Worm (Caenorhabditis elegans) whole organism, L4 larva: ENCODE measurements around the gene F23F1.6.

Experiments
- D1046.2 ChIP-seq: fragments of 200-800 bp; sonication (Bioruptor generic); IDR thresholded peaks from 2 replicates; pipeline ENCODE4 v1.3.6; 2022; ENCODE audit warnings: missing genetic modification characterization, missing compliant biosample characterization
- R02D3.7 ChIP-seq: fragments of 150-350 bp; sonication (generic microtip); optimal IDR thresholded peaks from 3 replicates; lab custom pipeline; 2014; ENCODE audit warnings: missing biosample characterization, missing genetic modification characterization
- T26A8.4 ChIP-seq: fragments of 200-800 bp; sonication (Bioruptor generic); IDR thresholded peaks from 2 replicates; pipeline ENCODE4 v1.3.6; 2022; ENCODE audit warnings: missing genetic modification characterization, missing compliant biosample characterization
- ZK546.5 ChIP-seq, 2 experiments: sonication (generic microtip); optimal IDR thresholded peaks; 2 replicates each; lab custom pipeline; 2017; ENCODE audit warnings: missing biosample characterization in 2 of 2, missing genetic modification characterization in 2 of 2
- aha-1 ChIP-seq: fragments of 150-350 bp; peaks from one replicate; lab custom pipeline; 2014; ENCODE audit warnings: missing biosample characterization, missing genetic modification characterization
- ama-1 ChIP-seq: fragments of 150-350 bp; optimal IDR thresholded peaks from 2 replicates; lab custom pipeline; 2014; ENCODE audit warnings: inconsistent platforms, mixed read lengths
- arid-1 ChIP-seq: fragments of 200-800 bp; sonication (Bioruptor generic); conservative IDR thresholded peaks from 2 replicates; pipeline ENCODE4 v1.3.6; 2022; ENCODE audit warnings: missing genetic modification reagents, missing genetic modification characterization, missing compliant biosample characterization
- ceh-20 ChIP-seq: fragments of 200-800 bp; sonication (Bioruptor generic); IDR thresholded peaks from 2 replicates; pipeline ENCODE4 v1.3.6; 2022; ENCODE audit warnings: missing genetic modification reagents, missing genetic modification characterization, missing compliant biosample characterization
- ceh-32 ChIP-seq: sonication (generic microtip); optimal IDR thresholded peaks from 2 replicates; lab custom pipeline; 2016; ENCODE audit warnings: mild to moderate bottlenecking, missing genetic modification characterization, missing compliant biosample characterization; ENCODE audit not compliant: poor library complexity
- ceh-82 ChIP-seq: sonication (generic microtip); optimal IDR thresholded peaks from 2 replicates; lab custom pipeline; 2017; ENCODE audit warnings: missing biosample characterization, missing genetic modification characterization
- ces-1 ChIP-seq: fragments of 150-350 bp; sonication (generic microtip); optimal IDR thresholded peaks from 4 replicates; lab custom pipeline; 2014; ENCODE audit warnings: missing biosample characterization, missing genetic modification reagents, missing genetic modification characterization
- cey-2 ChIP-seq: sonication (generic microtip); optimal IDR thresholded peaks from 3 replicates; lab custom pipeline; 2017; ENCODE audit warnings: missing genetic modification characterization, mild to moderate bottlenecking, missing compliant biosample characterization, antibody characterized with exemption, borderline replicate concordance; ENCODE audit not compliant: insufficient read depth
- ctbp-1 ChIP-seq: fragments of 200-800 bp; sonication (Bioruptor generic); IDR thresholded peaks from 2 replicates; pipeline ENCODE4 v1.3.6; 2022; ENCODE audit warnings: missing genetic modification reagents, missing genetic modification characterization, missing compliant biosample characterization
- daf-16 ChIP-seq, 3 experiments: sonication (generic microtip); optimal IDR thresholded peaks; 2 replicates each; lab custom pipeline; 2016 to 2017; ENCODE audit warnings: missing genetic modification characterization in 3 of 3, missing genetic modification reagents in 3 of 3, mild to moderate bottlenecking in 2 of 3, missing compliant biosample characterization in 2 of 3, missing biosample characterization in 1 of 3, moderate library complexity in 1 of 3
- dmd-6 ChIP-seq: fragments of 200-800 bp; sonication (Bioruptor generic); IDR thresholded peaks from 2 replicates; pipeline ENCODE4 v1.3.6; 2022; ENCODE audit warnings: missing genetic modification reagents, missing genetic modification characterization, missing compliant biosample characterization
- dmd-9 ChIP-seq: fragments of 200-800 bp; sonication (Bioruptor generic); IDR thresholded peaks from 2 replicates; pipeline ENCODE4 v1.3.6; 2022; ENCODE audit warnings: missing genetic modification reagents, missing genetic modification characterization, missing compliant biosample characterization
- egl-43 ChIP-seq: fragments of 200-800 bp; sonication (Bioruptor generic); IDR thresholded peaks from 2 replicates; pipeline ENCODE4 v1.3.6; 2022; ENCODE audit warnings: missing genetic modification reagents, missing genetic modification characterization, missing compliant biosample characterization
- fkh-10 ChIP-seq: fragments of 150-350 bp; optimal IDR thresholded peaks from 2 replicates; lab custom pipeline; 2014; ENCODE audit warnings: missing biosample characterization, missing genetic modification reagents, missing genetic modification characterization
- fos-1 ChIP-seq: fragments of 150-350 bp; optimal IDR thresholded peaks from 2 replicates; lab custom pipeline; 2014; ENCODE audit warnings: missing biosample characterization, missing genetic modification characterization
- lin-15B ChIP-seq: fragments of 150-350 bp; sonication (generic microtip); optimal IDR thresholded peaks from 3 replicates; lab custom pipeline; 2014; ENCODE audit warnings: missing biosample characterization, missing genetic modification characterization
- lin-29 ChIP-seq: fragments of 200-800 bp; sonication (Bioruptor generic); IDR thresholded peaks from 2 replicates; pipeline ENCODE4 v1.3.6; 2022; ENCODE audit warnings: missing genetic modification reagents, missing genetic modification characterization, missing compliant biosample characterization
- lin-39 ChIP-seq: fragments of 150-350 bp; optimal IDR thresholded peaks from 2 replicates; lab custom pipeline; 2014; ENCODE audit warnings: missing biosample characterization, missing genetic modification reagents, missing genetic modification characterization
- madf-5 ChIP-seq, 2 experiments: fragments of 200-800 bp; sonication (Bioruptor generic); IDR thresholded peaks; 2 replicates each; pipeline ENCODE4 v1.3.6; 2022; ENCODE audit warnings: missing compliant biosample characterization in 2 of 2, missing genetic modification characterization in 2 of 2
- mdt-29 ChIP-seq: fragments of 200-800 bp; sonication (Bioruptor generic); IDR thresholded peaks from 2 replicates; pipeline ENCODE4 v1.3.6; 2022; ENCODE audit warnings: missing genetic modification reagents, missing genetic modification characterization, missing compliant biosample characterization
- nhr-102 ChIP-seq: sonication (generic microtip); optimal IDR thresholded peaks from 2 replicates; lab custom pipeline; 2016; ENCODE audit warnings: mild to moderate bottlenecking, missing genetic modification characterization, moderate library complexity, missing compliant biosample characterization
- nhr-28 ChIP-seq: fragments of 150-350 bp; optimal IDR thresholded peaks from 2 replicates; lab custom pipeline; 2014; ENCODE audit warnings: missing biosample characterization, missing genetic modification characterization
- nhr-48 ChIP-seq: sonication (generic microtip); optimal IDR thresholded peaks from 2 replicates; lab custom pipeline; 2016; ENCODE audit warnings: mild to moderate bottlenecking, missing genetic modification characterization, missing compliant biosample characterization
- pha-4 ChIP-seq, 2 experiments: fragments of 150-350 bp in 1 of 2; fragments of 200-800 bp in 1 of 2; sonication (Bioruptor generic) in 1 of 2; IDR thresholded peaks in 1 of 2; optimal IDR thresholded peaks in 1 of 2; 2 replicates each; pipeline versions ENCODE4 v1.3.6 to Lab custom; 2014 to 2022; ENCODE audit warnings: missing genetic modification characterization in 2 of 2, missing genetic modification reagents in 2 of 2, missing biosample characterization in 1 of 2, missing compliant biosample characterization in 1 of 2
- pqm-1 ChIP-seq: sonication (generic microtip); optimal IDR thresholded peaks from 2 replicates; lab custom pipeline; 2017; ENCODE audit warnings: missing biosample characterization, missing genetic modification characterization
- sdz-12 ChIP-seq: fragments of 200-800 bp; sonication (Bioruptor generic); optimal IDR thresholded peaks from 2 replicates; lab custom pipeline; 2018; ENCODE audit warnings: mild to moderate bottlenecking, missing genetic modification characterization, missing compliant biosample characterization
- spr-3 ChIP-seq: fragments of 200-800 bp; sonication (Bioruptor generic); optimal IDR thresholded peaks from 2 replicates; lab custom pipeline; 2018; ENCODE audit warnings: mild to moderate bottlenecking, missing genetic modification characterization, missing compliant biosample characterization
- tra-1 ChIP-seq: fragments of 200-800 bp; sonication (Bioruptor generic); IDR thresholded peaks from 2 replicates; pipeline ENCODE4 v1.3.6; 2022; ENCODE audit warnings: missing genetic modification reagents, missing genetic modification characterization, missing compliant biosample characterization
- unc-62 ChIP-seq, 3 experiments: fragments of 150-350 bp in 1 of 3; sonication (generic microtip); optimal IDR thresholded peaks in 2 of 3; peaks in 1 of 3; 1 replicate in 1 of 3; 2 replicates in 2 of 3; lab custom pipeline; 2014 to 2017; ENCODE audit warnings: missing biosample characterization in 3 of 3, missing genetic modification characterization in 3 of 3, missing genetic modification reagents in 3 of 3, missing genotype in 1 of 3
- vab-7 ChIP-seq: fragments of 200-800 bp; sonication (Bioruptor generic); IDR thresholded peaks from 2 replicates; pipeline ENCODE4 v1.3.6; 2022; ENCODE audit warnings: missing genetic modification reagents, missing genetic modification characterization, missing compliant biosample characterization
- zag-1 ChIP-seq: fragments of 150-350 bp; optimal IDR thresholded peaks from 2 replicates; lab custom pipeline; 2014; ENCODE audit warnings: missing biosample characterization, missing genetic modification characterization
- zfp-3 ChIP-seq: fragments of 200-800 bp; sonication (Bioruptor generic); conservative IDR thresholded peaks from 2 replicates; pipeline ENCODE4 v1.3.6; 2022; ENCODE audit warnings: missing genetic modification reagents, missing genetic modification characterization, missing compliant biosample characterization
- zip-11 ChIP-seq: fragments of 200-800 bp; sonication (Bioruptor generic); IDR thresholded peaks from 2 replicates; pipeline ENCODE4 v1.3.6; 2022; ENCODE audit warnings: missing genetic modification characterization, missing compliant biosample characterization

The F23F1.6 gene

DNA sequence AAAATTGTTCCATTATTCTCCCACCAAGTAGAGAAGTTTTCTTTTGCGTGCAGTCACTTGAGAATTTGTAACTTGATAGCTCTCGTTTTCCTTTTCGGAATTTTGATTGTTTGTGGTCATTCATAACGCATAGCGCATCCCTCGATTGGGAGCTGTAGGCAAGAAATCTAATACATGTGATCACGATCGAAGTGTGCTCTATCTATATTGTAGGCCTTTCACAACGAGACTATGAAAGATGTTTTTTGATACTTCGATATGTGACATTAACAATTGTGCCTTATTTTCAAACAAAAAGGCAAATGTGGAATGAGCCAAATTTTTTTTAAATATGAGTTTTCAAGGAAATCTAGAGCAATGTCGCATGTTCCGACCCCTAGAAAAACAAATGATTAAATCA lies 38.7 kb upstream of the F23F1.6 start:
- TF ChIP-seq arid-1 (GFP tag; lab: Robert Waterston, UW): no peak
- TF ChIP-seq egl-43 (GFP tag; lab: Robert Waterston, UW): no peak
- TF ChIP-seq unc-62 (GFP tag; optimal IDR thresholded peaks at IDR 0.05 in 1 of 2; lab: Kevin White, UChicago): peak in 1 of 2 experiments; percentile 95
- TF ChIP-seq unc-62 (tag; optimal IDR thresholded peaks at IDR 0.05; lab: Kevin White, UChicago): no peak
- no peak for TF ChIP-seq lin-39 (tag; lab: Kevin White, UChicago)
- TF ChIP-seq dmd-6: no peak
- TF ChIP-seq pqm-1 (tag; lab: Kevin White, UChicago): no peak

ce11 chrII:73892-74291 lies 36.8 kb upstream of the F23F1.6 start:
- TF ChIP-seq R02D3.7 (tag; lab: Kevin White, UChicago): no peak
- peak; percentile 26 for TF ChIP-seq ces-1
- TF ChIP-seq zfp-3 (GFP tag; lab: Robert Waterston, UW): no peak
- TF ChIP-seq aha-1 (tag; lab: Kevin White, UChicago): peak; percentile 86
- TF ChIP-seq pha-4 (GFP tag; IDR thresholded peaks at IDR 0.05; lab: Robert Waterston, UW): no peak
- no peak for TF ChIP-seq pha-4 (tag; optimal IDR thresholded peaks at IDR 0.05; lab: Kevin White, UChicago)

DNA sequence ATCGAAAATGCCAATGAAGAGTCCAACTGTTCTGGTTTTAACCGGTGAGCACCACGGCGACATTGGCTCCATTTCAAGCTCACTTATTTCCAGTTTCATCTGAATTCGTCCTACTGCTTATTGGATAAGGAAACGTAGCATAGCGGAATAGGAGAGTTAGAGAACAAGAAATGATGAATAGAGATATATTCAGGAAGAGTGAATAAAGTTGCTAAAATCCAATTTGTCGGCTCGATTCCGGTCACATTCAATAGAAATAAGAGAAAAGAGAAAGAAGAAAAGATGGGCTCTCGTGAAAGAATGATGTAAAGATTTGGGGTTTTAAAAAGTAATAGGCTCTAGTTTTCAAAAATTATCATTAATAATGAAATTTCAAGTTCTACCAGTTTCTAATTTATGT lies 36.2 kb upstream of the F23F1.6 start:
- peak; percentile 94 for TF ChIP-seq fkh-10
- TF ChIP-seq tra-1 (GFP tag; lab: Robert Waterston, UW): no peak
- TF ChIP-seq ces-1: peak; percentile 75
- TF ChIP-seq ctbp-1 (GFP tag; lab: Robert Waterston, UW): peak; percentile 57; the same call in 1 of the 2 replicates
- no peak for TF ChIP-seq nhr-48 (tag; lab: Kevin White, UChicago)

ce11 chrII:69354-69753 lies 32.2 kb upstream of the F23F1.6 start, which contains the start of gene egl-26:
TSS of gene egl-26 (plus strand) at chrII:69654.
- TF ChIP-seq ceh-20 (GFP tag; lab: Robert Waterston, UW) (no peak), spr-3 (GFP tag; lab: Kevin White, UChicago) (no peak), unc-62 (GFP tag; optimal IDR thresholded peaks at IDR 0.05 in 1 of 2; lab: Kevin White, UChicago) (peak in 1 of 2 experiments; percentile 77), unc-62 (tag; optimal IDR thresholded peaks at IDR 0.05; lab: Kevin White, UChicago) (no peak)

DNA sequence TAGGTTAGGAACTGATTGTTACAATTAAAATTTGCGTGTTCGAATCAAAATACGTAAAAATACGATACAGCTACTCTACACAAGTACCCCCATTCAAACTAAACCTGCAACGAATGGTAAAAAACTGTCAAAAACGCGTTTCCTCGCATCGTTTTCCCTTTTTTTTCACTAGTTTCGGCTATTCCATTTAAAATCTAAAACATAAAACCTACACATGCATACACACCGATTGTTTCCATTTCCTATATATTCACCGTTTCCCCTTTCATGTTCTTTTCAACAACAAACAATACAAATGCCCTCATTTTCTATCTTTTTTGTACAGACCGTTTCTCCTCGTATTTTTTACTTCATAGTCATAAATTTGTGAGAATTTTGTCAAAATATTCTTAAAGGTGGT lies 31.6 kb upstream of the F23F1.6 start:
- peak; percentile 77 for TF ChIP-seq aha-1 (tag; lab: Kevin White, UChicago)
- TF ChIP-seq mdt-29 (GFP tag; lab: Robert Waterston, UW): no peak

ce11 chrII:67663-68062 lies 30.6 kb upstream of the F23F1.6 start:
- peak; percentile 79 for TF ChIP-seq pqm-1 (tag; lab: Kevin White, UChicago)
- no peak for TF ChIP-seq lin-29 (GFP tag; lab: Robert Waterston, UW)
- no peak for TF ChIP-seq cey-2
- peak; percentile 65 for TF ChIP-seq nhr-28 (tag; lab: Kevin White, UChicago)
- no peak for TF ChIP-seq ceh-82 (tag; lab: Kevin White, UChicago)
- TF ChIP-seq pha-4 (GFP tag; IDR thresholded peaks at IDR 0.05; lab: Robert Waterston, UW): no peak
- no peak for TF ChIP-seq pha-4 (tag; optimal IDR thresholded peaks at IDR 0.05; lab: Kevin White, UChicago)
- no peak for TF ChIP-seq zip-11 (GFP tag; lab: Robert Waterston, UW)
- peak in 1 of 2 experiments; percentile 86 for TF ChIP-seq unc-62 (GFP tag; optimal IDR thresholded peaks at IDR 0.05 in 1 of 2; lab: Kevin White, UChicago)
- TF ChIP-seq unc-62 (tag; optimal IDR thresholded peaks at IDR 0.05; lab: Kevin White, UChicago): no peak
- TF ChIP-seq dmd-9: no peak
- TF ChIP-seq, all 104 proteins: peak for 3

DNA sequence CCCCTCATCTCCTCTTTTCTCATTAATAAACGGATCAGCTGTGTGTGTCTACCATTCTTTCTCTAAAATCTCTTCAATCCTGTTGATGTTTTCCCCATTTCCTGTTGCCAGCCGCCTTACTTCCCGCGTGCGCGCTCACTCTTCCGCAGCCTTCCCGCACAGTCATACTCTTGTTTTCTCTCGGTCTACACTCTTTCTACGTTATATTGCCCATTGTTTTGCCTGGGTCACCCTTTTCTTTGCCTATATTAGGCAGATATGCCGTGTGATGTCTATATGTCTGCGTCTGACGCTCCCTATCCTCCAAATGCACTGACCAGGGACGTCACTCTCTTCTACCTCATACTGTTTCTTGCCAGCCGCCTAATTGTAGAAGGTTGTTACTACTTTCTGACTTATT lies 29.2 kb upstream of the F23F1.6 start:
- TF ChIP-seq sdz-12: no peak
- no peak for TF ChIP-seq ama-1
- no peak for TF ChIP-seq fos-1 (tag; lab: Kevin White, UChicago)
- peak; percentile 86 for TF ChIP-seq aha-1 (tag; lab: Kevin White, UChicago)
- no peak for TF ChIP-seq zfp-3 (GFP tag; lab: Robert Waterston, UW)
- TF ChIP-seq fkh-10: no peak
- TF ChIP-seq madf-5 (GFP tag; IDR thresholded peaks at IDR 0.05; lab: Robert Waterston, UW): no peak
- TF ChIP-seq ceh-20 (GFP tag; lab: Robert Waterston, UW): no peak
- no peak for TF ChIP-seq vab-7 (GFP tag; lab: Robert Waterston, UW)
- TF ChIP-seq D1046.2: no peak
- no peak for TF ChIP-seq daf-16 (GFP tag; optimal IDR thresholded peaks at IDR 0.05; lab: Kevin White, UChicago)
- peak; percentile 19 for TF ChIP-seq daf-16 (tag; optimal IDR thresholded peaks at IDR 0.05; lab: Kevin White, UChicago)
- TF ChIP-seq nhr-102: no peak
- no peak for TF ChIP-seq ZK546.5 (tag; optimal IDR thresholded peaks at IDR 0.05; lab: Kevin White, UChicago)
- no peak for TF ChIP-seq zag-1
- no peak; the same call in 1 of the 2 replicates for TF ChIP-seq T26A8.4 (GFP tag; lab: Robert Waterston, UW)
- no peak for TF ChIP-seq ceh-32
- no peak for TF ChIP-seq lin-15B (tag; lab: Kevin White, UChicago)
